Worm (Caenorhabditis elegans) whole organism, L1 larva: ENCODE results near the gene tag-250.
A peak's percentile ranks its signal among the peaks of the same experiment; 100 is the strongest.

Experiments used
- ama-1 ChIP-seq: fragments of 150-350 bp; optimal IDR thresholded peaks from 2 replicates; lab custom pipeline; 2014
- grh-1 ChIP-seq: fragments of 200-800 bp; sonication (Bioruptor generic); IDR thresholded peaks from 2 replicates; pipeline ENCODE4 v1.3.6; 2022; ENCODE audit warnings: missing genetic modification reagents, missing genetic modification characterization, missing compliant biosample characterization
- lsy-2 ChIP-seq, 2 experiments: fragments of 150-350 bp; optimal IDR thresholded peaks; 2 replicates each; lab custom pipeline; 2014; ENCODE audit warnings: missing biosample characterization in 2 of 2, missing genetic modification characterization in 2 of 2
- mab-9 ChIP-seq: fragments of 200-800 bp; sonication (Bioruptor generic); IDR thresholded peaks from 2 replicates; pipeline ENCODE4 v1.3.6; 2022; ENCODE audit warnings: missing genetic modification reagents, missing genetic modification characterization, missing compliant biosample characterization
- mep-1 ChIP-seq: fragments of 150-350 bp; optimal IDR thresholded peaks from 2 replicates; lab custom pipeline; 2014; ENCODE audit warnings: missing biosample characterization, missing genetic modification characterization
- unc-62 ChIP-seq: fragments of 150-350 bp; optimal IDR thresholded peaks from 2 replicates; lab custom pipeline; 2014; ENCODE audit warnings: missing biosample characterization, missing genetic modification reagents, missing genetic modification characterization
- ztf-11 ChIP-seq, 2 experiments: sonication (generic microtip); optimal IDR thresholded peaks; 2 replicates each; lab custom pipeline; 2016 to 2017; ENCODE audit warnings: missing genetic modification characterization in 2 of 2, missing biosample characterization in 1 of 2, missing compliant biosample characterization in 1 of 2

ce11 chrIII:7958085-7958484 lies 33.4 kb upstream of the tag-250 start, which contains the start of gene C29E4.11:
- no peak for TF ChIP-seq ama-1 (lab: Kevin White, UChicago)
- peak; percentile 0 to 34 for TF ChIP-seq lsy-2 (tag; optimal IDR thresholded peaks at IDR 0.05; lab: Kevin White, UChicago)
- TF ChIP-seq grh-1 (GFP tag; lab: Robert Waterston, UW), result no peak
- peak; percentile 28 for TF ChIP-seq mep-1 (tag; lab: Kevin White, UChicago)
- TF ChIP-seq mab-9 (GFP tag; lab: Robert Waterston, UW), result no peak
- TF ChIP-seq ztf-11 (tag; optimal IDR thresholded peaks at IDR 0.05; lab: Kevin White, UChicago), result no peak
- no peak for TF ChIP-seq unc-62 (GFP tag; lab: Kevin White, UChicago)
